Worm (Caenorhabditis elegans) whole organism, mixed stage, embryonic: ENCODE measurements around the gene nlp-17.

Experiments used
- blmp-1 ChIP-seq: fragments of 150-350 bp; optimal IDR thresholded peaks from 2 replicates; lab custom pipeline; 2014; ENCODE audit warnings: missing biosample characterization, missing genetic modification characterization
- ces-1 ChIP-seq: fragments of 150-350 bp; optimal IDR thresholded peaks from 2 replicates; lab custom pipeline; 2014; ENCODE audit warnings: missing biosample characterization, missing genetic modification reagents, missing genetic modification characterization
- drap-1 ChIP-seq: fragments of 200-800 bp; sonication (Bioruptor generic); optimal IDR thresholded peaks from 3 replicates; lab custom pipeline; 2018; ENCODE audit warnings: mild to moderate bottlenecking, missing genetic modification characterization, missing compliant biosample characterization
- elt-3 ChIP-seq: fragments of 150-350 bp; optimal IDR thresholded peaks from 2 replicates; lab custom pipeline; 2014; ENCODE audit warnings: missing biosample characterization, missing genetic modification characterization
- lin-13 ChIP-seq: fragments of 150-350 bp; optimal IDR thresholded peaks from 2 replicates; lab custom pipeline; 2014; ENCODE audit warnings: missing biosample characterization, missing genetic modification characterization
- mep-1 ChIP-seq: fragments of 150-350 bp; optimal IDR thresholded peaks from 2 replicates; lab custom pipeline; 2017; ENCODE audit warnings: missing biosample characterization, missing genetic modification reagents, missing genetic modification characterization, inconsistent platforms
- mls-2 ChIP-seq: sonication (generic microtip); optimal IDR thresholded peaks from 2 replicates; lab custom pipeline; 2016; ENCODE audit warnings: mild to moderate bottlenecking, missing genetic modification characterization, moderate library complexity, missing compliant biosample characterization
- nhr-2 ChIP-seq: fragments of 150-350 bp; optimal IDR thresholded peaks from 2 replicates; lab custom pipeline; 2014; ENCODE audit warnings: missing biosample characterization, missing genetic modification characterization
- nhr-76 ChIP-seq: sonication (generic microtip); optimal IDR thresholded peaks from 2 replicates; lab custom pipeline; 2017; ENCODE audit warnings: missing biosample characterization, missing genetic modification characterization
- pha-4 ChIP-seq: fragments of 150-350 bp; optimal IDR thresholded peaks from 2 replicates; lab custom pipeline; 2018; ENCODE audit warnings: missing biosample characterization, missing genetic modification reagents, missing genetic modification characterization
- sem-2 ChIP-seq: fragments of 200-800 bp; sonication (Bioruptor generic); optimal IDR thresholded peaks from 2 replicates; lab custom pipeline; 2018; ENCODE audit warnings: mild to moderate bottlenecking, missing genetic modification characterization, missing compliant biosample characterization
- unc-62 ChIP-seq: fragments of 150-350 bp; optimal IDR thresholded peaks from 2 replicates; lab custom pipeline; 2014; ENCODE audit warnings: missing biosample characterization, missing genetic modification reagents, missing genetic modification characterization

- no peak for TF ChIP-seq sem-2 (GFP tag; lab: Kevin White, UChicago)
- no peak for TF ChIP-seq lin-13 (tag; lab: Kevin White, UChicago)
- TF ChIP-seq ces-1 (GFP tag; lab: Kevin White, UChicago) = no peak
- no peak for TF ChIP-seq pha-4 (tag; lab: Kevin White, UChicago)
- no peak for TF ChIP-seq mls-2 (tag; lab: Kevin White, UChicago)
- no peak for TF ChIP-seq nhr-76 (tag; lab: Kevin White, UChicago)
- TF ChIP-seq mep-1 (tag; lab: Kevin White, UChicago) = no peak
- TF ChIP-seq unc-62 = no peak
- TF ChIP-seq blmp-1 (tag; lab: Kevin White, UChicago) = no peak
- no peak for TF ChIP-seq elt-3 (tag; lab: Kevin White, UChicago)
- no peak for TF ChIP-seq nhr-2
- no peak for TF ChIP-seq drap-1 (GFP tag; lab: Kevin White, UChicago)
Observed at ce11 chrIV:13508924-13509323, 3.4 kb upstream of the nlp-17 start, which contains the start of gene afmd-2.
